Worm (Caenorhabditis elegans): ENCODE data around the gene F16F9.3.
"Not testable (repeated sequence)": the region's sequence is repeated elsewhere in the genome, so short reads cannot be mapped to it uniquely, and the experiment has no call there.

Gene F16F9.3

DNA sequence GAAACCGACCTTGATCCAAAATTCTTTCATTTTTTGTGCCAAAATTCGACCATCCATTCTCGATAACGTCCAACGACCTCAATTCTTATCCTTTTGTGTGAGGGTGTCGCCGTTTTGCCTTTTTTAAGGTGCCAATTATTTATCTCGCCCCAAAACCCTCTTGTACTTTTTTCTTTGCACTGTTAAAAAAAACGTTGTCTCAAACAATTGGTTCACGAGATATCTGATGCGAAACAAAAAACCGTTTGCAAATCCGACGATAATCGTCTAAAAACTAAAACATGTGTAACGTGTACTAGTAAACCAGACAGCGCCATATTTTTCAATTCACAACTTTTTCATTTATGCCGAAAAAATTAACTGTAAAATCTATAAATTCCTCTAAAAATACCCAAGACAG, at the start of gene F16F9.3:
F16F9.3 (plus strand) TSS at position 301 of the 400 bp plus-strand sequence.
- no peak for TF ChIP-seq unc-62 (GFP tag; optimal IDR thresholded peaks at IDR 0.05)

DNA sequence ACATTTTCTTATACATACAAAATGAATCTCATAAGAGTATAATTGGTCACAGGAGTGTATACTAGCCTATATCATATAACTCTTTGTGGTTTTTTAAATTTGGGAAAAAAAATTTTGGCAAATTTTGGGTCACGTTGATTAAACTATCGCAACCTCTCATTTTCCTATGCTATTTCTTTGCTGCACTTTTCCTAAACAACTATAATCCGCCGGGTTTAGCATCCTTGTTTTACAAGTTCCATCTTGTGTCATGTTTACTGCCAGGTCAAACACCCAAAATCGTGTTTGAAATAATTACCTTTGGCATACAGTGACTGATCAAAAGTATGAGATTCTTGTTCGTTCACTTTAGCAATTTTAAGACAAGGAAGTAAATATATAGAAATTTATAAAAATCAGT, 49.1 kb upstream of the F16F9.3 start, which contains the start of gene sulp-3:
sulp-3 (minus strand) TSS at position 101 of the 400 bp plus-strand sequence.
- TF ChIP-seq unc-62 (GFP tag; optimal IDR thresholded peaks at IDR 0.05): no peak

- not testable (repeated sequence) for TF ChIP-seq unc-62 (GFP tag; optimal IDR thresholded peaks at IDR 0.05)
Observed at ce11 chrX:8410754-8411153, 46.7 kb upstream of the F16F9.3 start, which contains the start of gene F08F1.9. Gene F08F1.9 (minus strand): TSS chrX:8410854.

DNA sequence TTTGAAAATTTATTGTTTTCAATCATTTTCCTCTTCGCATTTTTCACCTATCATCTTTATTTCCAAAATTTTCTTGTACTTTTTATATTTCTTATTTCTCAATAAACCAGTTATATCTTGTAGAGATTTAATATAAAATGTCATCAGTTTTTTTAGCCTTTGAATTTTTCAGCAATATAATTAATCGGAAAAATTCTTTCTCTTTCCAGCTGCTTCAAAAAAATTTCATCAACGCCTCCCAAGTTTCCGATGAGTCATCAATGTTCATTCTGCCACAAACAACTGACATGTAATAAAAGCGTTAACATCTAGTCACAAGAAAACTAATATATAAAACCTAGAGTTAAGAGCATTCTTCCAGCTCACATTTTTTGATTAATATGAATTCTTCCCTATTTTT, 44.3 kb upstream of the F16F9.3 start, which contains the start of gene F08F1.4:
F08F1.4 (plus strand) TSS at position 301 of the 400 bp plus-strand sequence.
- TF ChIP-seq unc-62 (GFP tag; optimal IDR thresholded peaks at IDR 0.05): no peak

- TF ChIP-seq unc-62 (GFP tag; optimal IDR thresholded peaks at IDR 0.05): no peak
Observed at ce11 chrX:8416819-8417218, 40.6 kb upstream of the F16F9.3 start, which contains the start of gene ced-8. Gene ced-8 (minus strand): TSS chrX:8416919.

- TF ChIP-seq unc-62 (GFP tag; optimal IDR thresholded peaks at IDR 0.05): no peak
Observed at ce11 chrX:8417727-8418126, 39.7 kb upstream of the F16F9.3 start.

DNA sequence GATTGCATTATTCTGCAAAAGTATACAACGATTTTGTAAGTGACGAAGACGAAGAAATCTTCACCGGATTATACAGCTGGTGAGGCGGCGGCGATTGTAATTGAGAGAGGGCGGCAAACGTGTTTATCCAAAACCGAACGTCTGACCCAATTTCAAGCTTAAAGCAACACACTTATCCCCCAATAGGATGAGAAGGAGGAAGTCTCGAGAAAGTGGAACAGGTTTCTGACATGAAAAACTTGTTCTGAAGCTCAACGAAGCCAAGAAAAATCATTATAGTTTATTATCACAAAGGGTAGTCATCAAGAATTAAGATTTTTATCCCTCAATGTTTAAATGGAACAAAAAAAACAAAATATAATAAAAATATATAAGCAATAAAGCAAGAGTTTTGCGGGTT, 39.0 kb upstream of the F16F9.3 start, which contains the start of gene spp-13:
spp-13 (minus strand) TSS at position 143 of the 400 bp plus-strand sequence.
- TF ChIP-seq unc-62 (GFP tag; optimal IDR thresholded peaks at IDR 0.05): no peak

DNA sequence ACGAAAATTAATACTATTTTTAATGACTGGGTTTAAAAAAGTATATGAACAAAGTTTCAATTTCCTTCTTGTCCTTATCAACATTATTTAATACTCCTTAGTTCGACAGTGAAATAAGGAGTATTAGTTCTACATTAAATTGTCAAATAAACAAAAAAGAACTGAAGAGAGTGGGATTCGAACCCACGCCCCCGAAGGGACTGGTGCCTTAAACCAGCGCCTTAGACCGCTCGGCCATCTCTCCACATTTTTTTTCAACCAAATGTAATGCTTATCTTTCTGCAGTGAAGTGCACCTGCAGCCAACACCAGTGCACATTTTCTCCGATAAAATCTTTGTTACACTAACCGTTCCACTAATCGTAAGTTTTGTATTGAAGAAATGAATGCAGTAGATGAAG, 38.2 kb upstream of the F16F9.3 start:
- TF ChIP-seq unc-62 (GFP tag; optimal IDR thresholded peaks at IDR 0.05): no peak

DNA sequence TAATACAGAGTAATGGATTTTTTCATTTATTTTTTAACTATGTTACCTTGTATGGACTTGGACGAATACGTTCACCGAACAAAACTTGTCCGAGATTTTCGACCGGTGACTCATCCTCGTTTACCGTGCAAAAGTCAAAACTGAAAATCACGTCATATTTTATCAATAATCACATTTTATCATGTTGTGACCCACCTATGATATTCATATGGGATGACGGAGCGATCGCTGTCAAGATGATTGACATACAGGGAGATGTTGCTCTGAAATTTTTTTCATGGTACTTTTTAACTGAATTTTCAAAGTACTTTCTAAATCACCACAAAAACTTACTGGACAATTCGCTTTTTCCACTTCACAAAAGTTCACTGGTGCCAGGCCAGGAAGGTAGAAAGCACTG, 35.8 kb upstream of the F16F9.3 start:
- TF ChIP-seq unc-62 (GFP tag; optimal IDR thresholded peaks at IDR 0.05): no peak

DNA sequence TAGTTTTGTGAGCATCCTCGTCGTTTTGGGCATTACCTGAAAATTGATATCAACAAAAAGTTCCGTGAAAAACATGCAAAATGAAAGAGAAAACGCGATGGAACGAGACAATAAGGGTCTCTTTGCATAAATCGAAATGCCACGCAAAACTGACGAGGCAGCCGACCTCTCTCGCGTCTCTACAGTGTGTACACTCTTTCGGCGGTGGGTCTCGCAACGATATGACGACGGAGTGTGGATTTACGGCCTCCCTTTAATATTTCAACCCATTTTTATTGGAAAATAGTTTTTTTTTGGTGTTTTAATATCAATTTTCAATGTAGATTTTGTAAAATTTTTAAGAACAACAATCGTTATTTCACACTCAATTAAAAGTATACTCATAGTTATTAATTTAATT, 35.4 kb upstream of the F16F9.3 start, which contains the start of gene tag-123:
tag-123 (minus strand) TSS at position 36 of the 400 bp plus-strand sequence.
- no peak for TF ChIP-seq unc-62 (GFP tag; optimal IDR thresholded peaks at IDR 0.05)

- no peak for TF ChIP-seq unc-62 (GFP tag; optimal IDR thresholded peaks at IDR 0.05)
Observed at ce11 chrX:8423199-8423598, 34.2 kb upstream of the F16F9.3 start.

ce11 chrX:8423633-8424032, 33.8 kb upstream of the F16F9.3 start, which contains the start of gene tth-1:
Gene tth-1 (minus strand): TSS chrX:8423733.
- TF ChIP-seq unc-62 (GFP tag; optimal IDR thresholded peaks at IDR 0.05): no peak

ce11 chrX:8424286-8424685, 33.1 kb upstream of the F16F9.3 start:
- no peak for TF ChIP-seq unc-62 (GFP tag; optimal IDR thresholded peaks at IDR 0.05)

ce11 chrX:8426160-8426712, 31.2 kb upstream of the F16F9.3 start:
- TF ChIP-seq unc-62 (GFP tag; optimal IDR thresholded peaks at IDR 0.05): no peak

ce11 chrX:8428319-8428888, 29.0 kb upstream of the F16F9.3 start, which contains the start of gene F08F1.3:
Gene F08F1.3 (plus strand): TSS chrX:8428838.
- TF ChIP-seq unc-62 (GFP tag; optimal IDR thresholded peaks at IDR 0.05): no peak

- TF ChIP-seq unc-62 (GFP tag; optimal IDR thresholded peaks at IDR 0.05): no peak
Observed at ce11 chrX:8429503-8429902, 27.9 kb upstream of the F16F9.3 start.

DNA sequence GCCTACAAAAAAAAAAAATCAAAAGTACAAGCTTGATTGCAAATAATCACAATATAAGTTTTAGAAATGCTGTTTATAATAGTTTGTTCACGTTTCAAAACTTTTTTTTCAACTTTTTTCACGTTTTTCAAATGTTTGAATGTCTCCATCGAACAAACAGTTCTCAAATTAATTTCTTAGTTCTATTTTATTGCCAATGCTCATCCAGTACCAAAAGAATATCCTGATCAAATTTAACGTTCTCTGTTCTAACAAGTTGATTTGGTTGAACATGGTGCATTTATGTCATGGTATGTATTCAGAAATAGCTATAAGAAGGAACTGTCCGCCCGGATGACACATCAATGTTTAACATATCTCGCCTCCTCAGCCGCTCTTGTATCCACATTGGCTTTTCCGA, 25.1 kb upstream of the F16F9.3 start, which contains the start of gene kin-9:
kin-9 (plus strand) TSS at position 301 of the 400 bp plus-strand sequence.
- TF ChIP-seq unc-62 (GFP tag; optimal IDR thresholded peaks at IDR 0.05): no peak
